Worm (Caenorhabditis elegans): Measurements from ENCODE around the gene fbxa-94.

fbxa-94 gene

DNA sequence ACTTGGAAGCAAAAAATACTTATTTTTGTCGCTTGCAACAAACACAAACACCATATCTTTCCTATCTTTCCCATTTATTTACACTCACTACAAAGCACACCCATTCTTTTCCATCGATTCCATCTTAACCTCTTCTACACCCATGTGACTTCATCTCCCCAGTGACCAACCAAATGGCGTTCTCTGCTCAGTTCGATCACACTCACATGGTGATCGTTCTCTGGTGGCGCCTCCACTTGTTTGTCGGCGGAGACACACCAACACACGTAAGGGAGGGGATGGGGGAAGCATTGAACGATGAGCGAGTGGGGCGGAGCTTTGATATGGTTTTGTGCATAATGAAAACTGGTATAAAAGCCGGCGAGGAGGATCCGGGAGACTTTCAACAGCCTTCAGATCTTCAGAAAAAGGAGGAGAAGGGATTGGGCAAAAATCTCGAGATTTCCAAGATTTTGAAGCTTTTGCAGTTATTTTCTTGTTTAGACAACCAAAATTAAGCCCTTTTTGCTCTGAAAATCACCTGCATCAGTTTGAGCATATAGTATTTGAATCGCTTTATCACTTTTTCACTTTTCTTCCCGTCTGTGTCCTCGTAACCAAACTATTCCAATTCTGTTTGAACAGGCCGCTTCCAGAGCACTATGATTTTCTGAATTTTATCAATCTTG is 6.1 kb upstream of the fbxa-94 start (continued):
- TF ChIP-seq bed-2 (GFP tag; IDR thresholded peaks at IDR 0.05) (no peak), ceh-91 (GFP tag; IDR thresholded peaks at IDR 0.05) (no peak), aptf-3 (GFP tag; IDR thresholded peaks at IDR 0.05) (no peak), ZK185.1 (tag; optimal IDR thresholded peaks at IDR 0.05; ENCODE audit: poor library complexity, severe bottlenecking) (peak; percentile 52), xnd-1 (tag; optimal IDR thresholded peaks at IDR 0.05) (no peak), tlf-1 (GFP tag; optimal IDR thresholded peaks at IDR 0.05) (peak; percentile 5), gei-17 (GFP tag; optimal IDR thresholded peaks at IDR 0.05) (no peak), C17E4.6 (GFP tag; IDR thresholded peaks at IDR 0.05) (no peak), lir-1 (GFP tag; conservative IDR thresholded peaks at IDR 0.05) (peak; percentile 54; the same call in 1 of the 2 replicates), dpff-1 (tag; optimal IDR thresholded peaks at IDR 0.05) (no peak), ztf-6 (GFP tag; IDR thresholded peaks at IDR 0.05) (0 out of 2 replicates have a peak, but pooled peaks have one; percentile 16), madf-10 (tag; optimal IDR thresholded peaks at IDR 0.05) (peak; percentile 14), lsl-1 (GFP tag; optimal IDR thresholded peaks at IDR 0.05) (no peak), T26A5.8 (tag; optimal IDR thresholded peaks at IDR 0.05) (no peak), lin-40 (tag; optimal IDR thresholded peaks at IDR 0.05) (peak; percentile 66), B0261.1 (tag; optimal IDR thresholded peaks at IDR 0.05) (no peak), ztf-22 (GFP tag; optimal IDR thresholded peaks at IDR 0.05) (no peak), lag-1 (GFP tag; IDR thresholded peaks at IDR 0.05) (no peak), cebp-1 (GFP tag; IDR thresholded peaks at IDR 0.05) (0 out of 2 replicates have a peak, but pooled peaks have one; percentile 18), cebp-1 (tag; optimal IDR thresholded peaks at IDR 0.05) (peak; percentile 75), tbx-9 (tag; optimal IDR thresholded peaks at IDR 0.05; ENCODE audit: borderline replicate concordance) (no peak), madf-6 (GFP tag; IDR thresholded peaks at IDR 0.05) (no peak), die-1 (tag; optimal IDR thresholded peaks at IDR 0.05) (peak; percentile 34), F52B5.7 (tag; optimal IDR thresholded peaks at IDR 0.05) (no peak), C06A6.2 (GFP tag; conservative IDR thresholded peaks at IDR 0.05) (0 out of 2 replicates have a peak, but pooled peaks have one; percentile 24), B0019.2 (GFP tag; conservative IDR thresholded peaks at IDR 0.05) (0 out of 2 replicates have a peak, but pooled peaks have one; percentile 30), somi-1 (GFP tag; optimal IDR thresholded peaks at IDR 0.05) (peak; percentile 77), repo-1 (tag; optimal IDR thresholded peaks at IDR 0.05) (no peak), zfh-2 (GFP tag; conservative IDR thresholded peaks at IDR 0.05) (peak; percentile 64; the same call in 1 of the 2 replicates), lin-35 (GFP tag; optimal IDR thresholded peaks at IDR 0.05) (peak in 1 of 3 experiments; percentile 38), mcd-1 (GFP tag; IDR thresholded peaks at IDR 0.05) (0 out of 2 replicates have a peak, but pooled peaks have one; percentile 4), tbp1 (GFP tag; optimal IDR thresholded peaks at IDR 0.05) (peak; percentile 49)

DNA sequence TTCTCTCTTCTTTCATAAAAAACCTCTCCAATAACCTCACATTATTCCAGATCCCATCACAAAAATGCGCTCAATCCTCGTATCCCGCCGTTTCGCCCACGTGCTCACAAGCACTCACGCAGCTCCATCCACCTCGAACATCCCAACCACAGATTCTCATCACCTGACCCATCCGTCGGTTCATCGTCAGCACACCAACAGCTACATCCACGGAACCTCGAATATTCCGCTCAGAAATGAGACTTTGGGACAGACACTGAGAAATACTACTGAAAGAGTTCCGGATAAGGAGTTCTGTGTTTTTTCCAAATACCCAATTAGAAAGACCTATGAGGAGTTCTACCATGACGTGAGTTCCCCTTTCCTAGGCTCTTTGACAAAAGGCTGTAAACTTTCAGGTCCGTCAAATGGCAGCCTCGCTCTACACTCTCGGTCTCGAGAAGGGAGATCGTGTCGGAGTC is 5.3 kb upstream of the fbxa-94 start, which contains the start of gene acs-2:
Gene acs-2 (plus strand): TSS at position 51 of the 461 bp plus-strand sequence.
- peak; percentile 85 for TF ChIP-seq ama-1 (optimal IDR thresholded peaks at IDR 0.05)
- no peak for TF ChIP-seq ama-1 (GFP tag; optimal IDR thresholded peaks at IDR 0.05)
- no peak for TF ChIP-seq hrde-1 (tag; optimal IDR thresholded peaks at IDR 0.05; ENCODE audit: borderline replicate concordance)
- TF ChIP-seq nfyb-1 (GFP tag; IDR thresholded peaks at IDR 0.05), result no peak
- TF ChIP-seq ztf-18 (tag; optimal IDR thresholded peaks at IDR 0.05), result no peak
- peak; percentile 32; the same call in 1 of the 2 replicates for TF ChIP-seq hsf-1 (GFP tag; IDR thresholded peaks at IDR 0.05)
- TF ChIP-seq mes-4 (tag; optimal IDR thresholded peaks at IDR 0.05), result no peak
